Worm (Caenorhabditis elegans) whole organism, L4 larva: ENCODE measurements around the gene ZK250.14.

Experiments
- T20F7.1 ChIP-seq: fragments of 200-800 bp; sonication (Bioruptor generic); optimal IDR thresholded peaks from 2 replicates; lab custom pipeline; 2018; ENCODE audit warnings: mild to moderate bottlenecking, missing genetic modification characterization, missing compliant biosample characterization
- daf-19 ChIP-seq: fragments of 200-800 bp; sonication (Bioruptor generic); conservative IDR thresholded peaks from 2 replicates; pipeline ENCODE4 v1.3.6; 2022; ENCODE audit warnings: missing genetic modification characterization, missing compliant biosample characterization
- hlh-30 ChIP-seq: sonication (generic microtip); optimal IDR thresholded peaks from 2 replicates; lab custom pipeline; 2017; ENCODE audit warnings: antibody characterized with exemption, mild to moderate bottlenecking, missing genetic modification characterization, missing compliant biosample characterization; ENCODE audit not compliant: insufficient read depth
- lim-7 ChIP-seq: fragments of 200-800 bp; sonication (Bioruptor generic); IDR thresholded peaks from 2 replicates; pipeline ENCODE4 v1.3.6; 2022; ENCODE audit warnings: missing genetic modification characterization, missing compliant biosample characterization
- lin-13 ChIP-seq: fragments of 150-350 bp; optimal IDR thresholded peaks from 2 replicates; lab custom pipeline; 2014; ENCODE audit warnings: missing biosample characterization, missing genetic modification reagents, missing genetic modification characterization
- nhr-41 ChIP-seq: fragments of 200-800 bp; sonication (Bioruptor generic); IDR thresholded peaks from 2 replicates; pipeline ENCODE4 v1.3.6; 2022; ENCODE audit warnings: missing genetic modification reagents, missing genetic modification characterization, missing compliant biosample characterization
- nhr-76 ChIP-seq: fragments of 150-350 bp; optimal IDR thresholded peaks from 2 replicates; lab custom pipeline; 2014; ENCODE audit warnings: missing biosample characterization, missing genetic modification characterization
- php-3 ChIP-seq: fragments of 200-800 bp; sonication (Bioruptor generic); IDR thresholded peaks from 2 replicates; pipeline ENCODE4 v1.3.6; 2022; ENCODE audit warnings: missing genetic modification reagents, missing genetic modification characterization, missing compliant biosample characterization
- pqm-1 ChIP-seq: sonication (generic microtip); optimal IDR thresholded peaks from 2 replicates; lab custom pipeline; 2017; ENCODE audit warnings: missing biosample characterization, missing genetic modification characterization
- unc-130 ChIP-seq: sonication (generic microtip); optimal IDR thresholded peaks from 2 replicates; lab custom pipeline; 2016; ENCODE audit warnings: missing genetic modification reagents, missing genetic modification characterization, missing compliant biosample characterization
- zfp-3 ChIP-seq: fragments of 200-800 bp; sonication (Bioruptor generic); conservative IDR thresholded peaks from 2 replicates; pipeline ENCODE4 v1.3.6; 2022; ENCODE audit warnings: missing genetic modification reagents, missing genetic modification characterization, missing compliant biosample characterization

DNA sequence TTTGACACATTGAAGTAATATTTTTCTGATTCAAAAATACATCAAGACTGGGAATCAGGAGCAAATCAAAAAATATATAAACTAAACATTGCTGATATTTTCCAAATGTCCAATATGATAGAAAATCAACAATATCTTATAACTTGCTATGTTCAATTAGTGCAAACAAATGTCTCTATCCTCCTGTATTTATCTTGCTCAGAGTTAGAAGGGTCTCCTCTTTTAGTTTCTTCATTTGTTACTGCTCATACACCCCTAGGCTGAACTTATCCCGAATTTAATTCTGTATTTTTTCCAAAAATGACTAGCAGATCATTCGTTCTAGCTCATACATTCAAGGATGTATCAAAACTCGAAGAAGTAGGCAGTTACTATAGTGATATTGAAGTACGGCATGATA lies 43.0 kb downstream of the ZK250.14 start, which contains the start of gene math-23:
- TF ChIP-seq pqm-1 (tag; lab: Kevin White, UChicago) (no peak), zfp-3 (GFP tag; lab: Robert Waterston, UW) (no peak), lin-13 (GFP tag; lab: Kevin White, UChicago) (no peak), daf-19 (no peak), lim-7 (GFP tag; lab: Robert Waterston, UW) (no peak), nhr-41 (no peak), hlh-30 (tag; lab: Kevin White, UChicago) (no peak), unc-130 (no peak), nhr-76 (tag; lab: Kevin White, UChicago) (no peak), php-3 (no peak), T20F7.1 (GFP tag; lab: Kevin White, UChicago) (no peak)
